Worm (Caenorhabditis elegans) whole organism, L3 larva: Measurements from ENCODE around the gene feh-1.

Experiments
- ZK546.5 ChIP-seq: sonication (generic microtip); optimal IDR thresholded peaks from 2 replicates; lab custom pipeline; 2017; ENCODE audit warnings: missing biosample characterization, missing genetic modification characterization
- aly-2 ChIP-seq: fragments of 150-350 bp; optimal IDR thresholded peaks from 2 replicates; lab custom pipeline; 2014; ENCODE audit warnings: missing biosample characterization, missing genetic modification characterization
- ceh-16 ChIP-seq: sonication (generic microtip); optimal IDR thresholded peaks from 2 replicates; lab custom pipeline; 2017; ENCODE audit warnings: missing biosample characterization, missing genetic modification characterization
- ceh-28 ChIP-seq: fragments of 150-350 bp; optimal IDR thresholded peaks from 2 replicates; lab custom pipeline; 2014; ENCODE audit warnings: missing biosample characterization, missing genetic modification reagents, missing genetic modification characterization
- ceh-82 ChIP-seq: fragments of 150-350 bp; optimal IDR thresholded peaks from 2 replicates; lab custom pipeline; 2014; ENCODE audit warnings: missing biosample characterization, missing genetic modification characterization
- ceh-9 ChIP-seq: sonication (generic microtip); optimal IDR thresholded peaks from 2 replicates; lab custom pipeline; 2018; ENCODE audit warnings: missing biosample characterization, missing genetic modification characterization
- daf-12 ChIP-seq: fragments of 150-350 bp; optimal IDR thresholded peaks from 2 replicates; lab custom pipeline; 2014; ENCODE audit warnings: missing biosample characterization, missing genetic modification reagents, missing genetic modification characterization
- egl-27 ChIP-seq: sonication (generic microtip); optimal IDR thresholded peaks from 4 replicates; lab custom pipeline; 2017; ENCODE audit warnings: missing biosample characterization, missing genetic modification reagents, missing genetic modification characterization
- elt-1 ChIP-seq: fragments of 150-350 bp; optimal IDR thresholded peaks from 2 replicates; lab custom pipeline; 2014; ENCODE audit warnings: missing biosample characterization, missing genetic modification characterization
- elt-3 ChIP-seq, 3 experiments: fragments of 150-350 bp in 1 of 3; sonication (generic microtip) in 2 of 3; optimal IDR thresholded peaks; 2 replicates in 2 of 3; 4 replicates in 1 of 3; lab custom pipeline; 2014 to 2017; ENCODE audit warnings: missing biosample characterization in 3 of 3, missing genetic modification characterization in 3 of 3
- eor-1 ChIP-seq, 2 experiments: fragments of 150-350 bp; optimal IDR thresholded peaks; 2 replicates each; lab custom pipeline; 2014 to 2018; ENCODE audit warnings: missing biosample characterization in 2 of 2, missing genetic modification characterization in 2 of 2
- fkh-10 ChIP-seq: sonication (generic microtip); optimal IDR thresholded peaks from 2 replicates; lab custom pipeline; 2017; ENCODE audit warnings: missing biosample characterization, missing genetic modification reagents, missing genetic modification characterization
- fkh-2 ChIP-seq: fragments of 150-350 bp; optimal IDR thresholded peaks from 2 replicates; lab custom pipeline; 2014; ENCODE audit warnings: missing biosample characterization, missing genetic modification reagents, missing genetic modification characterization
- hmg-11 ChIP-seq: sonication (generic microtip); optimal IDR thresholded peaks from 2 replicates; lab custom pipeline; 2016; ENCODE audit warnings: missing genetic modification characterization, missing compliant biosample characterization
- jun-1 ChIP-seq: fragments of 150-350 bp; optimal IDR thresholded peaks from 2 replicates; lab custom pipeline; 2014; ENCODE audit warnings: missing biosample characterization, missing genetic modification reagents, missing genetic modification characterization
- lin-15B ChIP-seq: fragments of 150-350 bp; optimal IDR thresholded peaks from 2 replicates; lab custom pipeline; 2014; ENCODE audit warnings: missing biosample characterization, missing genetic modification characterization
- lin-39 ChIP-seq: fragments of 150-350 bp; optimal IDR thresholded peaks from 2 replicates; lab custom pipeline; 2018; ENCODE audit warnings: missing biosample characterization, missing genetic modification reagents, missing genetic modification characterization
- mml-1 ChIP-seq: fragments of 150-350 bp; sonication (generic microtip); optimal IDR thresholded peaks from 3 replicates; lab custom pipeline; 2014; ENCODE audit warnings: missing biosample characterization, missing genetic modification characterization
- nfya-1 ChIP-seq: sonication (generic microtip); optimal IDR thresholded peaks from 2 replicates; lab custom pipeline; 2017; ENCODE audit warnings: missing genetic modification characterization, mild to moderate bottlenecking, missing compliant biosample characterization, antibody characterized with exemption, moderate library complexity; ENCODE audit not compliant: insufficient read depth
- nhr-12 ChIP-seq: fragments of 150-350 bp; optimal IDR thresholded peaks from 2 replicates; lab custom pipeline; 2014; ENCODE audit warnings: missing biosample characterization, missing genetic modification characterization
- nhr-23 ChIP-seq: fragments of 150-350 bp; optimal IDR thresholded peaks from 2 replicates; lab custom pipeline; 2014; ENCODE audit warnings: missing biosample characterization, missing genetic modification reagents, missing genetic modification characterization
- nhr-237 ChIP-seq: fragments of 150-350 bp; optimal IDR thresholded peaks from 2 replicates; lab custom pipeline; 2014; ENCODE audit warnings: missing biosample characterization, missing genetic modification characterization
- nhr-28 ChIP-seq: fragments of 150-350 bp; optimal IDR thresholded peaks from 2 replicates; lab custom pipeline; 2014; ENCODE audit warnings: missing biosample characterization, missing genetic modification characterization
- nhr-43 ChIP-seq: sonication (generic microtip); optimal IDR thresholded peaks from 2 replicates; lab custom pipeline; 2016; ENCODE audit warnings: mild to moderate bottlenecking, missing genetic modification characterization, missing compliant biosample characterization; ENCODE audit not compliant: poor library complexity, severe bottlenecking
- pha-4 ChIP-seq: fragments of 150-350 bp; optimal IDR thresholded peaks from 2 replicates; lab custom pipeline; 2014; ENCODE audit warnings: missing biosample characterization, missing genetic modification reagents, missing genetic modification characterization
- sea-2 ChIP-seq: fragments of 150-350 bp; sonication (generic microtip); optimal IDR thresholded peaks from 4 replicates; lab custom pipeline; 2014; ENCODE audit warnings: missing biosample characterization, missing genetic modification reagents, missing genetic modification characterization
- skn-1 ChIP-seq: fragments of 150-350 bp; optimal IDR thresholded peaks from 2 replicates; lab custom pipeline; 2014; ENCODE audit warnings: missing biosample characterization, missing genetic modification characterization
- snpc-4 ChIP-seq: fragments of 150-350 bp; optimal IDR thresholded peaks from 2 replicates; lab custom pipeline; 2014; ENCODE audit warnings: missing biosample characterization, missing genetic modification characterization
- tbx-2 ChIP-seq: sonication (generic microtip); optimal IDR thresholded peaks from 2 replicates; lab custom pipeline; 2016; ENCODE audit warnings: mild to moderate bottlenecking, missing genetic modification characterization, missing compliant biosample characterization
- unc-62 ChIP-seq: fragments of 150-350 bp; sonication (generic microtip); optimal IDR thresholded peaks from 4 replicates; lab custom pipeline; 2014; ENCODE audit warnings: missing biosample characterization, missing genetic modification reagents, missing genetic modification characterization
- ztf-11 ChIP-seq: fragments of 150-350 bp; optimal IDR thresholded peaks from 2 replicates; lab custom pipeline; 2014; ENCODE audit warnings: missing biosample characterization, missing genetic modification characterization

feh-1 gene

DNA sequence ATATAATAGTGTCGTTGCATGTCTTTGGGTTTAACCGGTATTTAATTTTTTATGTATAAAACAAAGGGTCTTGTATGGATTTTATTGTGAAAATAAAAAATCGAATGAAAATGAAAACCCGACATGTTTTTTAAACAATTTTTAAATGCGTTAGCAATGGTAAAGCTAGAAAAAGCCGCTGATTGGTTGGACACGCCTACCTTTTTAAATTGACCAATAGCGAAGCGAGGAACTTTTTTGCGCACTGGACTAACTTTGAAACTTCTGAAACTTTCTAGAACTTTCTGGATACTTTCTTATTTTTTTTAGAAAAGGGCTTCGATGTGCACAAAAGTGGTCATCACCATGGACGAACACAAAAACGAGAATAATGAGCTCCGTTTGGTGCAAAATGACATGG lies 3.4 kb upstream of the feh-1 start:
- TF ChIP-seq nfya-1 (tag; lab: Kevin White, UChicago) = peak; percentile 77
- no peak for TF ChIP-seq nhr-43 (tag; lab: Kevin White, UChicago)

DNA sequence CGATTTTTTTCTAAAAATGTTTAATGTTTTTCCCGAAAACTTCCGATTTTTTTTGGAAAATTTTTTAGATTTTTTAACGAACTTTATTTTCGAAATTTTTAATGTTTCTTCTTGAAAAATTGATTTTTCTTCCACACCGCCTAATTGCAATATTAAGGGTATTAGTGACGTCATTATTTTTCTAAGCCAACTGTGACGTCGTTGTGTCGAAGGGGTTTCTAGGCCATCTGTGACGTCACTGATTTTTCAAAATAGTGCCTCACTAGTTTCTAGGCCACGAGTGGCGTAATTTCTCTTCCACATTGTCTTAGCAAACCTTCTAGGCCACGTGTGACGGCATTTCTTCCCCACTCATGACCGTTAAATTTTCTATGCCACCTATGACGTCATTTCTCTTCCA lies 2.3 kb downstream of the feh-1 start:
- no peak for TF ChIP-seq fkh-10
- TF ChIP-seq snpc-4 (tag; lab: Kevin White, UChicago) = no peak
- TF ChIP-seq aly-2 (tag; lab: Kevin White, UChicago) = no peak
- no peak for TF ChIP-seq ceh-28 (tag; lab: Kevin White, UChicago)
- no peak for TF ChIP-seq elt-3 (tag; optimal IDR thresholded peaks at IDR 0.05; lab: Kevin White, UChicago)
- TF ChIP-seq ceh-16 (tag; lab: Kevin White, UChicago) = no peak
- TF ChIP-seq hmg-11 (tag; lab: Kevin White, UChicago) = no peak
- TF ChIP-seq mml-1 (tag; lab: Kevin White, UChicago) = no peak
- TF ChIP-seq nhr-12 = no peak
- TF ChIP-seq ztf-11 (tag; lab: Kevin White, UChicago) = no peak
- no peak for TF ChIP-seq unc-62 (GFP tag; lab: Kevin White, UChicago)
- no peak for TF ChIP-seq nhr-23 (tag; lab: Kevin White, UChicago)
- no peak for TF ChIP-seq jun-1 (tag; lab: Kevin White, UChicago)
- TF ChIP-seq daf-12 (tag; lab: Kevin White, UChicago) = no peak
- TF ChIP-seq egl-27 (tag; lab: Kevin White, UChicago) = no peak
- no peak for TF ChIP-seq pha-4
- TF ChIP-seq tbx-2 = no peak
- TF ChIP-seq elt-1 (tag; lab: Kevin White, UChicago) = no peak
- TF ChIP-seq nhr-43 (tag; lab: Kevin White, UChicago) = no peak

DNA sequence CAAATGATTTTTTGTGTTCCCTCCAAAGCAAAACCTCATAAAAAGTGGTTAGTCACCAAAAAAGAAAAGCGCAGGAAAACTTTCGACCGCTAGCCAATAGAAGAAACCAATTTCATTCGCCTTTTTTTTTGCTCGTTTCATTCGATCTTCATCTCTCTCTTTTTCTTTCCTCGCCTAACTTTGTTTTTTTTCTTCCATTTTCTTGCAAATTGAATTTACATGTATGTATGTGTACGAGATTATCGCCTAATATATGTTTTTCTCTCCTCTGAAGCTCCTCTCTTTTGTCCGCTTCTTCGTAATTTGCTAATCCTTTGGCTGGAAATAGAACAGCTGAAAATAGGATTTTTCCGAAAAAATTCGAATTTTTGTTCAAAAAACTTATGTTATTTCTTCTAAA lies 2.7 kb downstream of the feh-1 start:
- TF ChIP-seq lin-15B (tag; lab: Kevin White, UChicago) (peak; percentile 20), ceh-9 (tag; lab: Kevin White, UChicago) (no peak), lin-39 (tag; lab: Kevin White, UChicago) (no peak), nfya-1 (tag; lab: Kevin White, UChicago) (peak; percentile 35)

DNA sequence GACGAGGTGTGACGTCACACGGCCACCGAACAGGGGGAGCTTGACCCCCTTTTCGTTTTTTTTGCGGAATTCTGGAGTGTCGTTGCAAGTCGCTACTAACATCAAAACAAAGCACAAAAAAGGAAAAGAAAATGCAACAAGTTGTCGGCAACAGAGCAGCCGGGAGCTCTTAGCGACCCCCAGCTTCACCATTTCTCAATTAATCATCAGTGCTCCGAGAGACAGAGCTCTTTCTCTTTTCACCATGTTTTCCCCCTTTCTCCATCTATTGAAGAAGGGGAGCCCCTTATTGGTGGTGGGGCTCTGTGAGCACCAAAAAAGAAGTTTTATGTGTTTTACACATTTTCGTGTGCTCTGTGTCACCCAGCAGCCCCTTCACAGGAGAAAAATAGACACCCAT lies 3.9 kb downstream of the feh-1 start:
- peak; percentile 69 for TF ChIP-seq lin-39 (tag; lab: Kevin White, UChicago)
- TF ChIP-seq fkh-2 = no peak

DNA sequence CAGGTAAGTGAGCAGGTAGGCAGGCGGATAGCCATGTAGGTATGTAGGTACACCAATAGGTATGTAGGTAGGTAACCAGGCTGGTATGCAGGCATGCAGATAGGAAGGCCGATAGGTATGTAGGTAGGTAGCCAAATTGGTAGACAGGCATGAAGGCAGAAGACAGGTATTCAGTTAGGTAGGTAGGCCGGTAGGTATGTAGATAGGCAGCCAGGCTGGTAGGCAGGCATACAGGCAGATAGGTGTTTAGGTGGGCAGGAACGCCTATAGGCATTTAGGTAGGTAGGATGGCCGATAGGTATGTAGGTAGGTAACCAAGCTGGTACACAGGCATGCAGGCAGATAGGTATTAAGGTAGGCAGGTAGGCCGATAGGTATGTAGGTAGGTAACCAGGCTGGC lies 11.0 kb downstream of the feh-1 start:
- TF ChIP-seq skn-1 (tag; lab: Kevin White, UChicago) (no peak), ceh-82 (tag; lab: Kevin White, UChicago) (no peak), nhr-237 (tag; lab: Kevin White, UChicago) (no peak), elt-3 (tag; optimal IDR thresholded peaks at IDR 0.05; lab: Kevin White, UChicago) (no peak), mml-1 (tag; lab: Kevin White, UChicago) (no peak)

DNA sequence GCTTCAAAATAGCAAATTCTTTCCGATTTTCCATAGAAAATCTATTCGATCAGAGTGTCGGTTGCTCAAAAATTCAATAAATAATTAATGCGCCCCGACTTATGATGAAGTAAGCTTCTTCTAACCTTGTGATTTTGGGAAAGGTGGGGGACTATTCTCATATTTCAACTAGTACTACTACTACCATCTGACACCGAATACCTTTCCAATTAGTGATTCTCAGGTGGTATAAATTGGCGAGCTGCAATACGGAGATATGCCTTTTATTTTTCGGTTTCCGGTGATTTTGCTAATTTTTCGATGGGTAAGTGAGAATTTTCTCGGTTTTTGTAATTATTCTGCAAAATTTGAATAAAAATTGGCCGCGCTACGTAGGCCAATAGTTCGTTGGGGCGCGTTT lies 11.7 kb downstream of the feh-1 start, which contains the start of gene nhr-239:
Gene nhr-239 (plus strand): TSS at position 301 of the 400 bp plus-strand sequence.
- TF ChIP-seq ztf-11 (tag; lab: Kevin White, UChicago) (no peak), nhr-43 (tag; lab: Kevin White, UChicago) (no peak), eor-1 (tag; optimal IDR thresholded peaks at IDR 0.05; lab: Kevin White, UChicago) (no peak), sea-2 (GFP tag; lab: Kevin White, UChicago) (no peak), ZK546.5 (tag; lab: Kevin White, UChicago) (no peak), nhr-28 (tag; lab: Kevin White, UChicago) (no peak), ceh-28 (tag; lab: Kevin White, UChicago) (no peak), ceh-82 (tag; lab: Kevin White, UChicago) (no peak)
